Fruit fly (Drosophila melanogaster): ENCODE measurements around the gene CTCF.

CTCF gene

dm6 chr3L:7356386-7357117 lies at the start of gene CTCF:
Gene CTCF (minus strand): TSS chr3L:7356713.
- TF ChIP-seq Hr96 (GFP tag; optimal IDR thresholded peaks at IDR 0.05) (no peak), CG5204 (GFP tag; optimal IDR thresholded peaks at IDR 0.05) (no peak), Clk (GFP tag; optimal IDR thresholded peaks at IDR 0.05) (no peak), cnc (optimal IDR thresholded peaks at IDR 0.05) (no peak), cic (GFP tag; optimal IDR thresholded peaks at IDR 0.05) (peak; percentile 22), CG11617 (GFP tag; optimal IDR thresholded peaks at IDR 0.05) (peak; percentile 31), pad (GFP tag; optimal IDR thresholded peaks at IDR 0.05) (peak; percentile 53), tj (GFP tag; optimal IDR thresholded peaks at IDR 0.05) (peak; percentile 49), Mnt (GFP tag; optimal IDR thresholded peaks at IDR 0.05) (peak; percentile 40), ovo (GFP tag; optimal IDR thresholded peaks at IDR 0.05) (no peak), CG1620 (GFP tag; optimal IDR thresholded peaks at IDR 0.05) (no peak), kay (GFP tag; ENCODE audit: borderline replicate concordance) (no peak), CG14711 (tag; optimal IDR thresholded peaks at IDR 0.05) (peak; percentile 22), CG12768 (GFP tag; optimal IDR thresholded peaks at IDR 0.05) (no peak), Crg-1 (GFP tag; optimal IDR thresholded peaks at IDR 0.05) (no peak), toe (GFP tag; optimal IDR thresholded peaks at IDR 0.05) (no peak), CG33017 (tag; optimal IDR thresholded peaks at IDR 0.05) (no peak), bab1 (GFP tag; optimal IDR thresholded peaks at IDR 0.05) (peak; percentile 43), CG7101 (tag; optimal IDR thresholded peaks at IDR 0.05) (peak; percentile 29)

- TF ChIP-seq kay (GFP tag; ENCODE audit: borderline replicate concordance) (no peak), toe (GFP tag; optimal IDR thresholded peaks at IDR 0.05) (no peak), tj (GFP tag; optimal IDR thresholded peaks at IDR 0.05) (no peak), CG7045 (GFP tag; optimal IDR thresholded peaks at IDR 0.05) (no peak), Crg-1 (GFP tag; optimal IDR thresholded peaks at IDR 0.05) (no peak), CG11617 (GFP tag; optimal IDR thresholded peaks at IDR 0.05) (no peak), CG12768 (GFP tag; optimal IDR thresholded peaks at IDR 0.05) (no peak), CG33017 (tag; optimal IDR thresholded peaks at IDR 0.05) (no peak), cnc (optimal IDR thresholded peaks at IDR 0.05) (no peak), bab1 (GFP tag; optimal IDR thresholded peaks at IDR 0.05) (no peak), ovo (GFP tag; optimal IDR thresholded peaks at IDR 0.05) (no peak), Mnt (GFP tag; optimal IDR thresholded peaks at IDR 0.05) (no peak), CG7101 (tag; optimal IDR thresholded peaks at IDR 0.05) (no peak), CG1620 (GFP tag; optimal IDR thresholded peaks at IDR 0.05) (no peak), CG14711 (tag; optimal IDR thresholded peaks at IDR 0.05) (no peak), cic (GFP tag; optimal IDR thresholded peaks at IDR 0.05) (no peak), CG5204 (GFP tag; optimal IDR thresholded peaks at IDR 0.05) (no peak), Hr96 (GFP tag; optimal IDR thresholded peaks at IDR 0.05) (no peak), Clk (GFP tag; optimal IDR thresholded peaks at IDR 0.05) (no peak)
Measured at dm6 chr3L:7404081-7404480, 47.6 kb upstream of the CTCF start, which contains the start of gene CG8560. Gene CG8560 (minus strand): TSS chr3L:7404181.

- TF ChIP-seq cnc (optimal IDR thresholded peaks at IDR 0.05) (no peak), CG1620 (GFP tag; optimal IDR thresholded peaks at IDR 0.05) (no peak), CG7045 (GFP tag; optimal IDR thresholded peaks at IDR 0.05) (no peak), CG33017 (tag; optimal IDR thresholded peaks at IDR 0.05) (no peak), kay (GFP tag; ENCODE audit: borderline replicate concordance) (no peak), bab1 (GFP tag; optimal IDR thresholded peaks at IDR 0.05) (no peak), cic (GFP tag; optimal IDR thresholded peaks at IDR 0.05) (no peak), tj (GFP tag; optimal IDR thresholded peaks at IDR 0.05) (no peak), CG11617 (GFP tag; optimal IDR thresholded peaks at IDR 0.05) (no peak), CG14711 (tag; optimal IDR thresholded peaks at IDR 0.05) (no peak)
Measured at dm6 chr3L:7401972-7402371, 45.5 kb upstream of the CTCF start.

- TF ChIP-seq Crg-1 (GFP tag; optimal IDR thresholded peaks at IDR 0.05) (no peak), Mnt (GFP tag; optimal IDR thresholded peaks at IDR 0.05) (no peak), CG1620 (GFP tag; optimal IDR thresholded peaks at IDR 0.05) (no peak), CG5204 (GFP tag; optimal IDR thresholded peaks at IDR 0.05) (no peak), CG11617 (GFP tag; optimal IDR thresholded peaks at IDR 0.05) (no peak), CG12768 (GFP tag; optimal IDR thresholded peaks at IDR 0.05) (no peak), ovo (GFP tag; optimal IDR thresholded peaks at IDR 0.05) (no peak), Hr96 (GFP tag; optimal IDR thresholded peaks at IDR 0.05) (no peak), cnc (optimal IDR thresholded peaks at IDR 0.05) (no peak), pad (GFP tag; optimal IDR thresholded peaks at IDR 0.05) (no peak), CG7101 (tag; optimal IDR thresholded peaks at IDR 0.05) (no peak), kay (GFP tag; ENCODE audit: borderline replicate concordance) (no peak), tj (GFP tag; optimal IDR thresholded peaks at IDR 0.05) (no peak)
Measured at dm6 chr3L:7399770-7400169, 43.3 kb upstream of the CTCF start, which contains the start of gene CG18417. Gene CG18417 (plus strand): TSS chr3L:7400070.

- no peak for TF ChIP-seq Crg-1 (GFP tag; optimal IDR thresholded peaks at IDR 0.05)
- TF ChIP-seq CG12768 (GFP tag; optimal IDR thresholded peaks at IDR 0.05), result no peak
- TF ChIP-seq cic (GFP tag; optimal IDR thresholded peaks at IDR 0.05), result no peak
- no peak for TF ChIP-seq ovo (GFP tag; optimal IDR thresholded peaks at IDR 0.05)
- no peak for TF ChIP-seq CG5204 (GFP tag; optimal IDR thresholded peaks at IDR 0.05)
- no peak for TF ChIP-seq toe (GFP tag; optimal IDR thresholded peaks at IDR 0.05)
- no peak for TF ChIP-seq Clk (GFP tag; optimal IDR thresholded peaks at IDR 0.05)
- no peak for TF ChIP-seq tj (GFP tag; optimal IDR thresholded peaks at IDR 0.05)
- TF ChIP-seq CG33017 (tag; optimal IDR thresholded peaks at IDR 0.05), result no peak
- no peak for TF ChIP-seq pad (GFP tag; optimal IDR thresholded peaks at IDR 0.05)
- no peak for TF ChIP-seq Hr96 (GFP tag; optimal IDR thresholded peaks at IDR 0.05)
- TF ChIP-seq CG7045 (GFP tag; optimal IDR thresholded peaks at IDR 0.05), result no peak
Measured at dm6 chr3L:7397979-7398378, 41.5 kb upstream of the CTCF start, which contains the start of gene CG8562. Gene CG8562 (plus strand): TSS chr3L:7398285.

dm6 chr3L:7396055-7396454 lies 39.5 kb upstream of the CTCF start, which contains the start of gene CG32379:
Gene CG32379 (plus strand): TSS chr3L:7396355.
- TF ChIP-seq toe (GFP tag; optimal IDR thresholded peaks at IDR 0.05), result no peak
- TF ChIP-seq CG11617 (GFP tag; optimal IDR thresholded peaks at IDR 0.05), result no peak
- no peak for TF ChIP-seq pad (GFP tag; optimal IDR thresholded peaks at IDR 0.05)
- no peak for TF ChIP-seq tj (GFP tag; optimal IDR thresholded peaks at IDR 0.05)
- no peak for TF ChIP-seq CG12768 (GFP tag; optimal IDR thresholded peaks at IDR 0.05)
- no peak for TF ChIP-seq kay (GFP tag; ENCODE audit: borderline replicate concordance)
- no peak for TF ChIP-seq ovo (GFP tag; optimal IDR thresholded peaks at IDR 0.05)
- no peak for TF ChIP-seq CG1620 (GFP tag; optimal IDR thresholded peaks at IDR 0.05)
